Worm (Caenorhabditis elegans) whole organism, L4 larva: ENCODE data around the gene srg-58.

Source experiments
- D1046.2 ChIP-seq: fragments of 200-800 bp; sonication (Bioruptor generic); IDR thresholded peaks from 2 replicates; pipeline ENCODE4 v1.3.6; 2022; ENCODE audit warnings: missing genetic modification characterization, missing compliant biosample characterization
- Y48G9A.11 ChIP-seq: fragments of 200-800 bp; sonication (Bioruptor generic); IDR thresholded peaks from 2 replicates; pipeline ENCODE4 v1.3.6; 2022; ENCODE audit warnings: missing genetic modification reagents, missing genetic modification characterization, missing compliant biosample characterization
- ama-1 ChIP-seq: fragments of 150-350 bp; optimal IDR thresholded peaks from 2 replicates; lab custom pipeline; 2014; ENCODE audit warnings: inconsistent platforms, mixed read lengths
- madf-5 ChIP-seq, 2 experiments: fragments of 200-800 bp; sonication (Bioruptor generic); IDR thresholded peaks; 2 replicates each; pipeline ENCODE4 v1.3.6; 2022; ENCODE audit warnings: missing compliant biosample characterization in 2 of 2, missing genetic modification characterization in 2 of 2
- nhr-41 ChIP-seq: fragments of 200-800 bp; sonication (Bioruptor generic); IDR thresholded peaks from 2 replicates; pipeline ENCODE4 v1.3.6; 2022; ENCODE audit warnings: missing genetic modification reagents, missing genetic modification characterization, missing compliant biosample characterization

DNA sequence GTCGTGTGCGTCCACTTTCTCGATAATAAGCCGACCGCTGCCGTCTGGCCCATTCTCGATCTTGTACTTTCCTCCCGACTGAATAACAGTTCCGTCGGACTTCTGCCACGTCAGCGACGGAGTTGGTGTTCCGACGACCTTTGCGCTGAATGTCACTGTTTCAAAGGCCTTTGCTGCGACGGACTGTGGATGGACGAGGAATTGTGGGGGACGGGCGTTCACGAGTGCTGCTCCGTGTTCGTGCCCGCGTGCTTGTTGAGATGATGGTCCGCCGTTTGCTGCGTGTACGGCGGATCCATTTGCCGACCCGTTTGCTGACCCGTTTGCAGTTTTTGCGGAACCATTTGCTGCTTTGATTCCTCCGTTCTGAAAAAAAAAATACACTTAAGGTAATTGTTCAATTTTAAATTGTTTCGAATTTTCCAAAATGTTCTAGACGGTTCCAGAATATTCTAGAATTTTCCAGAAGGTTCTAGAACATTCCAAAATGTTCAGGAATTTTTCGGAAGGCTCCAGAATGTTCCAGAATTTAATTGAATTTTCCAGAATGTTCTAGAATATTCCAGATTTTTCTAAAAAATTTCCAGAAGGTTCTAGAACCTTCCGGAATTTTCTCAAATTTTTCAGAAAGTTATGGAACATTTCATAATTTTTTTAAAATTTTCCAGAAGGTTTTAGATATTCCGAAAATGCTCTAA, 40.0 kb upstream of the srg-58 start:
- no peak for TF ChIP-seq D1046.2 (GFP tag; lab: Robert Waterston, UW)
- TF ChIP-seq madf-5 (GFP tag; IDR thresholded peaks at IDR 0.05; lab: Robert Waterston, UW), result no peak
- no peak for TF ChIP-seq ama-1 (lab: Kevin White, UChicago)
- TF ChIP-seq Y48G9A.11 (GFP tag; lab: Robert Waterston, UW), result no peak
- no peak for TF ChIP-seq nhr-41 (GFP tag; lab: Robert Waterston, UW)
